Fruit fly (Drosophila melanogaster) whole organism, embryonic: ENCODE measurements around the gene CG5853.

Source experiments
- Abd-B ChIP-seq: fragments of 200-800 bp; sonication (Bioruptor generic); optimal IDR thresholded peaks from 2 replicates; lab custom pipeline; 2018; ENCODE audit warnings: missing biosample characterization, mild to moderate bottlenecking, missing genetic modification characterization, moderate library complexity
- Ada2b ChIP-seq: fragments of 200-800 bp; sonication (Bioruptor generic); IDR thresholded peaks from 2 replicates; pipeline ENCODE4 v1.3.6; 2022; ENCODE audit warnings: missing biosample characterization, missing genetic modification characterization
- Atf-2 ChIP-seq: fragments of 200-800 bp; sonication (Bioruptor generic); optimal IDR thresholded peaks from 2 replicates; lab custom pipeline; 2016; ENCODE audit warnings: missing biosample characterization, missing genetic modification characterization
- Blimp-1 ChIP-seq: fragments of 200-800 bp; sonication (Bioruptor generic); optimal IDR thresholded peaks from 3 replicates; lab custom pipeline; 2018; ENCODE audit warnings: missing biosample characterization, missing genetic modification characterization, mild to moderate bottlenecking, moderate library complexity, missing genetic modification reagents
- CG10366 ChIP-seq: fragments of 200-800 bp; sonication (Bioruptor generic); IDR thresholded peaks from 2 replicates; pipeline ENCODE4 v1.3.6; 2022; ENCODE audit warnings: missing biosample characterization, missing genetic modification characterization
- CG11723 ChIP-seq: fragments of 200-800 bp; sonication (Bioruptor generic); optimal IDR thresholded peaks from 2 replicates; lab custom pipeline; 2017; ENCODE audit warnings: missing biosample characterization, mild to moderate bottlenecking, missing genetic modification characterization
- CG13123 ChIP-seq: fragments of 200-800 bp; sonication (Bioruptor generic); optimal IDR thresholded peaks from 2 replicates; lab custom pipeline; 2016; ENCODE audit warnings: missing biosample characterization, missing genetic modification characterization
- CG14710 ChIP-seq: fragments of 200-800 bp; sonication (Bioruptor generic); optimal IDR thresholded peaks from 3 replicates; lab custom pipeline; 2019; ENCODE audit warnings: missing biosample characterization, mild to moderate bottlenecking, missing genetic modification characterization, moderate library complexity
- CG15269 ChIP-seq: fragments of 200-800 bp; sonication (Bioruptor generic); optimal IDR thresholded peaks from 2 replicates; lab custom pipeline; 2018; ENCODE audit warnings: missing biosample characterization, mild to moderate bottlenecking, missing genetic modification characterization, moderate library complexity
- CG1529 ChIP-seq: fragments of 200-800 bp; sonication (Bioruptor generic); optimal IDR thresholded peaks from 3 replicates; lab custom pipeline; 2018; ENCODE audit warnings: missing biosample characterization, missing genetic modification characterization
- CG17385 ChIP-seq: fragments of 200-800 bp; sonication (Bioruptor generic); optimal IDR thresholded peaks from 3 replicates; lab custom pipeline; 2018; ENCODE audit warnings: missing biosample characterization, mild to moderate bottlenecking, missing genetic modification characterization
- CG17912 ChIP-seq: fragments of 200-800 bp; sonication (Bioruptor generic); optimal IDR thresholded peaks from 2 replicates; lab custom pipeline; 2018; ENCODE audit warnings: missing biosample characterization, mild to moderate bottlenecking, missing genetic modification characterization
- CG1792 ChIP-seq: fragments of 200-800 bp; sonication (Bioruptor generic); optimal IDR thresholded peaks from 2 replicates; lab custom pipeline; 2016; ENCODE audit warnings: missing biosample characterization, missing genetic modification characterization
- CG2712 ChIP-seq: fragments of 200-800 bp; optimal IDR thresholded peaks from 3 replicates; lab custom pipeline; 2019; ENCODE audit warnings: missing biosample characterization, mild to moderate bottlenecking, missing genetic modification characterization, moderate library complexity
- CG3281 ChIP-seq: fragments of 200-800 bp; sonication (Bioruptor generic); optimal IDR thresholded peaks from 3 replicates; lab custom pipeline; 2017; ENCODE audit warnings: missing biosample characterization, mild to moderate bottlenecking, missing genetic modification characterization
- CG7357 ChIP-seq: fragments of 200-800 bp; sonication (Bioruptor generic); IDR thresholded peaks from 3 replicates; pipeline ENCODE4 v1.3.6; 2022; ENCODE audit warnings: missing biosample characterization, missing genetic modification characterization
- CG7839 ChIP-seq: fragments of 200-800 bp; sonication (Bioruptor generic); optimal IDR thresholded peaks from 3 replicates; lab custom pipeline; 2018; ENCODE audit warnings: missing biosample characterization, mild to moderate bottlenecking, missing genetic modification characterization, moderate library complexity
- CG9932 ChIP-seq: fragments of 200-800 bp; sonication (Bioruptor generic); IDR thresholded peaks from 2 replicates; pipeline ENCODE4 v1.3.6; 2022; ENCODE audit warnings: missing biosample characterization, missing genetic modification characterization
- CHES-1-like ChIP-seq: fragments of 200-800 bp; sonication (Bioruptor generic); optimal IDR thresholded peaks from 2 replicates; lab custom pipeline; 2016; ENCODE audit warnings: missing biosample characterization, missing genetic modification characterization
- ERR ChIP-seq: fragments of 200-800 bp; sonication (Bioruptor generic); optimal IDR thresholded peaks from 2 replicates; lab custom pipeline; 2016; ENCODE audit warnings: missing biosample characterization, missing genetic modification characterization
- GATAe ChIP-seq: fragments of 200-800 bp; sonication (Bioruptor generic); conservative IDR thresholded peaks from 2 replicates; pipeline ENCODE4 v1.3.6; 2022; ENCODE audit warnings: missing biosample characterization, missing genetic modification characterization
- Gug ChIP-seq: fragments of 200-800 bp; sonication (Bioruptor generic); IDR thresholded peaks from 4 replicates; pipeline ENCODE4 v1.3.6; 2022; ENCODE audit warnings: missing biosample characterization, missing genetic modification characterization
- HmgZ ChIP-seq: fragments of 200-800 bp; sonication (Bioruptor generic); optimal IDR thresholded peaks from 2 replicates; lab custom pipeline; 2018; ENCODE audit warnings: missing biosample characterization, mild to moderate bottlenecking, missing genetic modification characterization
- Hmr ChIP-seq: fragments of 200-800 bp; sonication (Bioruptor generic); optimal IDR thresholded peaks from 3 replicates; lab custom pipeline; 2017; ENCODE audit warnings: mild to moderate bottlenecking, missing biosample characterization, missing genetic modification reagents, missing genetic modification characterization
- Hr51 ChIP-seq, 2 experiments: fragments of 200-800 bp; sonication (Bioruptor generic); optimal IDR thresholded peaks; 2 replicates in 1 of 2; 3 replicates in 1 of 2; lab custom pipeline; 2016 to 2018; ENCODE audit warnings: missing biosample characterization in 2 of 2, missing genetic modification characterization in 2 of 2, mild to moderate bottlenecking in 1 of 2, moderate library complexity in 1 of 2
- Hsf ChIP-seq: fragments of 200-800 bp; sonication (Bioruptor generic); optimal IDR thresholded peaks from 3 replicates; lab custom pipeline; 2016; ENCODE audit warnings: missing biosample characterization, missing genetic modification characterization
- Kr ChIP-seq: fragments of 200-800 bp; sonication (Bioruptor generic); optimal IDR thresholded peaks from 2 replicates; lab custom pipeline; 2017; ENCODE audit warnings: missing biosample characterization, mild to moderate bottlenecking, missing genetic modification characterization
- Nf-YA ChIP-seq: fragments of 200-800 bp; sonication (Bioruptor generic); IDR thresholded peaks from 2 replicates; pipeline ENCODE4 v1.3.6; 2022; ENCODE audit warnings: missing biosample characterization, missing genetic modification characterization
- Optix ChIP-seq: fragments of 200-800 bp; sonication (Bioruptor generic); IDR thresholded peaks from 3 replicates; pipeline ENCODE4 v1.3.6; 2022; ENCODE audit warnings: missing biosample characterization, missing genetic modification characterization
- Stat92E ChIP-seq, 3 experiments: fragments of >200 bp in 2 of 3; fragments of 200-800 bp in 1 of 3; sonication (Bioruptor generic) in 1 of 3; optimal IDR thresholded peaks; 2 replicates each; lab custom pipeline; 2017 to 2019; ENCODE audit warnings: missing biosample characterization in 3 of 3, missing genetic modification characterization in 3 of 3, mild to moderate bottlenecking in 1 of 3, moderate library complexity in 1 of 3
- TFAM ChIP-seq: fragments of 200-800 bp; sonication (Bioruptor generic); optimal IDR thresholded peaks from 2 replicates; lab custom pipeline; 2017; ENCODE audit warnings: missing biosample characterization, missing genetic modification characterization, inconsistent platforms
- Usf ChIP-seq: fragments of 200-800 bp; sonication (Bioruptor generic); optimal IDR thresholded peaks from 2 replicates; lab custom pipeline; 2017; ENCODE audit warnings: missing genotype, missing biosample characterization, missing genetic modification characterization
- abd-A ChIP-seq: fragments of 200-800 bp; sonication (Bioruptor generic); optimal IDR thresholded peaks from 3 replicates; lab custom pipeline; 2019; ENCODE audit warnings: missing biosample characterization, mild to moderate bottlenecking, missing genetic modification characterization, moderate library complexity
- bowl ChIP-seq: fragments of 200-800 bp; sonication (Bioruptor generic); IDR thresholded peaks from 2 replicates; pipeline ENCODE4 v1.3.6; 2022; ENCODE audit warnings: missing biosample characterization, missing genetic modification characterization
- crp ChIP-seq, 2 experiments: fragments of 200-800 bp; sonication (Bioruptor generic); optimal IDR thresholded peaks; 2 replicates in 1 of 2; 3 replicates in 1 of 2; lab custom pipeline; 2017; ENCODE audit warnings: missing biosample characterization in 2 of 2, missing genetic modification characterization in 2 of 2, mild to moderate bottlenecking in 1 of 2, moderate library complexity in 1 of 2
- exex ChIP-seq: fragments of 200-800 bp; sonication (Bioruptor generic); optimal IDR thresholded peaks from 4 replicates; lab custom pipeline; 2018; ENCODE audit warnings: missing biosample characterization, mild to moderate bottlenecking, missing genetic modification characterization, moderate library complexity
- gro ChIP-seq: fragments of 200-800 bp; sonication (Bioruptor generic); optimal IDR thresholded peaks from 2 replicates; lab custom pipeline; 2016; ENCODE audit warnings: missing biosample characterization, missing genetic modification characterization
- ind ChIP-seq: fragments of 200-800 bp; sonication (Bioruptor generic); optimal IDR thresholded peaks from 3 replicates; lab custom pipeline; 2016; ENCODE audit warnings: missing biosample characterization, missing genetic modification characterization
- jing ChIP-seq: fragments of 200-800 bp; sonication (Bioruptor generic); optimal IDR thresholded peaks from 2 replicates; lab custom pipeline; 2018; ENCODE audit warnings: missing biosample characterization, mild to moderate bottlenecking, missing genetic modification characterization
- ken ChIP-seq: fragments of 200-800 bp; sonication (Bioruptor generic); IDR thresholded peaks from 3 replicates; pipeline ENCODE4 v1.3.6; 2022; ENCODE audit warnings: missing biosample characterization, missing genetic modification characterization
- lilli ChIP-seq: fragments of 200-800 bp; sonication (Bioruptor generic); optimal IDR thresholded peaks from 3 replicates; lab custom pipeline; 2016; ENCODE audit warnings: missing biosample characterization, missing genetic modification characterization
- org-1 ChIP-seq: fragments of 200-800 bp; sonication (Bioruptor generic); optimal IDR thresholded peaks from 2 replicates; lab custom pipeline; 2017; ENCODE audit warnings: missing biosample characterization, missing genetic modification characterization
- otp ChIP-seq: fragments of 200-800 bp; sonication (Bioruptor generic); IDR thresholded peaks from 3 replicates; pipeline ENCODE4, ENCODE4 v1.3.6; 2022; ENCODE audit warnings: missing biosample characterization, missing genetic modification characterization
- run ChIP-seq: fragments of 200-800 bp; sonication (Bioruptor generic); optimal IDR thresholded peaks from 3 replicates; lab custom pipeline; 2018; ENCODE audit warnings: missing biosample characterization, mild to moderate bottlenecking, missing genetic modification characterization
- sens ChIP-seq: fragments of 200-800 bp; sonication (Bioruptor generic); peaks from one replicate; lab custom pipeline; 2016; ENCODE audit warnings: missing biosample characterization, missing genetic modification characterization
- slbo ChIP-seq: fragments of 200-800 bp; sonication (Bioruptor generic); IDR thresholded peaks from 2 replicates; pipeline ENCODE4 v1.3.6; 2022; ENCODE audit warnings: missing biosample characterization, missing genetic modification characterization
- ttk ChIP-seq: fragments of 200-800 bp; sonication (Bioruptor generic); IDR thresholded peaks from 2 replicates; pipeline ENCODE4 v2.1.2; 2022; ENCODE audit warnings: missing biosample characterization, missing genetic modification characterization
- unc-4 ChIP-seq: fragments of 200-800 bp; sonication (Bioruptor generic); IDR thresholded peaks from 2 replicates; pipeline ENCODE4 v1.3.6; 2022; ENCODE audit warnings: missing biosample characterization, missing genetic modification characterization; ENCODE audit not compliant: partially characterized antibody

The CG5853 gene

dm6 chr2L:9966983-9967737 lies 19.7 kb upstream of the CG5853 start, which contains the start of the genes Dref and RpL13 (continued):
- TF ChIP-seq CG1529, result peak; percentile 79
- peak; percentile 66 for TF ChIP-seq Blimp-1
- TF ChIP-seq Hsf, result peak; percentile 81
- TF ChIP-seq Gug (GFP tag; lab: Robert Waterston, UW), result peak; percentile 13; the same call in 1 of the 4 replicates
- TF ChIP-seq gro (GFP tag; lab: Kevin White, UChicago), result peak; percentile 91
- TF ChIP-seq ttk (GFP tag; lab: Robert Waterston, UW), result peak; percentile 44
- peak; percentile 78 for TF ChIP-seq run (tag; lab: Kevin White, UChicago)
- peak; percentile 73 for TF ChIP-seq unc-4
- peak; percentile 87 for TF ChIP-seq CG15269
- TF ChIP-seq jing, result no peak
- TF ChIP-seq bowl (GFP tag; lab: Robert Waterston, UW), result 0 out of 2 replicates have a peak, but pooled peaks have one; percentile 32
- TF ChIP-seq GATAe (GFP tag; lab: Robert Waterston, UW), result peak; percentile 28; the same call in 1 of the 2 replicates
- peak; percentile 85 for TF ChIP-seq CG2712 (tag; lab: Kevin White, UChicago)
- TF ChIP-seq abd-A, result no peak
- peak; percentile 12 for TF ChIP-seq Kr
- TF ChIP-seq sens (GFP tag; lab: Kevin White, UChicago), result peak; percentile 97
- TF ChIP-seq crp (GFP tag; optimal IDR thresholded peaks at IDR 0.05; lab: Kevin White, UChicago), result peak in 1 of 2 experiments; percentile 51
- TF ChIP-seq CG13123 (GFP tag; lab: Kevin White, UChicago), result peak; percentile 97
- TF ChIP-seq CG7357 (GFP tag; lab: Robert Waterston, UW), result 0 out of 3 replicates have a peak, but pooled peaks have one; percentile 41
- peak; percentile 77 for TF ChIP-seq slbo (GFP tag; lab: Robert Waterston, UW)
- TF ChIP-seq CG1792 (GFP tag; lab: Kevin White, UChicago), result peak; percentile 70
- peak; percentile 73 for TF ChIP-seq CG9932 (GFP tag; lab: Robert Waterston, UW)
- peak; percentile 91 for TF ChIP-seq org-1
- peak; percentile 62; the same call in 1 of the 2 replicates for TF ChIP-seq Ada2b (GFP tag; lab: Robert Waterston, UW)
- TF ChIP-seq CG17385 (GFP tag; lab: Kevin White, UChicago), result peak; percentile 92
- TF ChIP-seq Stat92E (GFP tag; optimal IDR thresholded peaks at IDR 0.05; lab: Kevin White, UChicago), result peak in 1 of 3 experiments; percentile 80
- TF ChIP-seq TFAM (GFP tag; lab: Kevin White, UChicago), result peak; percentile 41
- TF ChIP-seq CG7839, result peak; percentile 82
- TF ChIP-seq ERR (GFP tag; lab: Kevin White, UChicago), result peak; percentile 74
- TF ChIP-seq Nf-YA (GFP tag; lab: Robert Waterston, UW), result peak; percentile 72
- peak; percentile 90 for TF ChIP-seq CHES-1-like (GFP tag; lab: Kevin White, UChicago)
- peak; percentile 95 for TF ChIP-seq CG3281 (GFP tag; lab: Kevin White, UChicago)
- peak; percentile 93 for TF ChIP-seq HmgZ (tag; lab: Kevin White, UChicago)
- peak; percentile 75 for TF ChIP-seq exex (tag; lab: Kevin White, UChicago)
- TF ChIP-seq CG10366 (GFP tag; lab: Robert Waterston, UW), result peak; percentile 68
- peak; percentile 96 for TF ChIP-seq Hmr (GFP tag; lab: Kevin White, UChicago)
- peak; percentile 69 for TF ChIP-seq ind
- peak; percentile 93 for TF ChIP-seq otp (GFP tag; lab: Robert Waterston, UW)
- peak; percentile 65 for TF ChIP-seq Optix (GFP tag; lab: Robert Waterston, UW)
- peak; percentile 96 for TF ChIP-seq CG17912 (GFP tag; lab: Kevin White, UChicago)
- TF ChIP-seq Hr51 (GFP tag; optimal IDR thresholded peaks at IDR 0.05; lab: Kevin White, UChicago), result peak; percentile 81 to 88
- peak; percentile 74 for TF ChIP-seq Abd-B (GFP tag; lab: Kevin White, UChicago)
- peak; percentile 80 for TF ChIP-seq Atf-2 (GFP tag; lab: Kevin White, UChicago)
- peak; percentile 87 for TF ChIP-seq lilli (GFP tag; lab: Kevin White, UChicago)
- peak; percentile 91 for TF ChIP-seq CG11723 (GFP tag; lab: Kevin White, UChicago)
- peak; percentile 92 for TF ChIP-seq CG14710 (tag; lab: Kevin White, UChicago)
- peak; percentile 32 for TF ChIP-seq Usf
- TF ChIP-seq ken (GFP tag; lab: Robert Waterston, UW), result peak; percentile 75; the same call in 2 of the 3 replicates
